Worm (Caenorhabditis elegans): ENCODE results near the gene cpz-2.

DNA sequence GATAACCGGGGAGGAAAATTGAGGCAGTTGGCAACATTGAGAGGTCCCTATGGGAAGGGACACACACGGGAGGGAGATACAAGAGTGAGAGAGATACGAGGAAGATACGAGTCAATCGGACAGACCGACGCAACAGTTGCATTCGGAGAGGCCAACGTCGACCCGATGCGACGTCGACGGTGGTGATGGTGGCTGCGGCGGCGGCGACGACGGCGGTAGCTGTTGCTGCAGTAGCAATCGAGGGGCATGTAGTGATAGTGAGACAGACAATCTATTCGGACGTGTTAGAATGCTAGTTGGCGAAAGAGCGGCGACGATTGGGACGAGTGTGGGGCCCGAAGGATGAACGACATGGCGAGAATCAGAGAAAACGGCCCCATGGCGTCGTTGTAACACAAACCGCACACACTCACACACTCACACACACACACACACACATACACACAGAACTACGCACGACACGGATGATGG, 12.4 kb downstream of the cpz-2 start:
- TF ChIP-seq ets-4 (tag; optimal IDR thresholded peaks at IDR 0.05) (no peak), pat-9 (tag; optimal IDR thresholded peaks at IDR 0.05) (peak; percentile 75), rnt-1 (tag; optimal IDR thresholded peaks at IDR 0.05) (peak; percentile 95), ama-1 (optimal IDR thresholded peaks at IDR 0.05) (no peak), ceh-24 (tag; optimal IDR thresholded peaks at IDR 0.05) (no peak), fkh-10 (GFP tag; optimal IDR thresholded peaks at IDR 0.05) (no peak)

Data from whole organism, late embryonic.